Worm (Caenorhabditis elegans) whole organism, L4 larva: ENCODE measurements around the gene ift-74.

Source experiments
- D1046.2 ChIP-seq: fragments of 200-800 bp; sonication (Bioruptor generic); IDR thresholded peaks from 2 replicates; pipeline ENCODE4 v1.3.6; 2022; ENCODE audit warnings: missing genetic modification characterization, missing compliant biosample characterization
- F10B5.3 ChIP-seq: sonication (generic microtip); optimal IDR thresholded peaks from 2 replicates; lab custom pipeline; 2016; ENCODE audit warnings: mild to moderate bottlenecking, missing genetic modification characterization, missing compliant biosample characterization
- F37D6.2 ChIP-seq: sonication (generic microtip); optimal IDR thresholded peaks from 2 replicates; lab custom pipeline; 2016; ENCODE audit warnings: mild to moderate bottlenecking, missing genetic modification characterization, missing compliant biosample characterization
- F49E8.2 ChIP-seq: sonication (generic microtip); optimal IDR thresholded peaks from 2 replicates; lab custom pipeline; 2016; ENCODE audit warnings: missing compliant biosample characterization, mild to moderate bottlenecking, missing genetic modification characterization, borderline replicate concordance
- T20F7.1 ChIP-seq: fragments of 200-800 bp; sonication (Bioruptor generic); optimal IDR thresholded peaks from 2 replicates; lab custom pipeline; 2018; ENCODE audit warnings: mild to moderate bottlenecking, missing genetic modification characterization, missing compliant biosample characterization
- T26A8.4 ChIP-seq: fragments of 200-800 bp; sonication (Bioruptor generic); IDR thresholded peaks from 2 replicates; pipeline ENCODE4 v1.3.6; 2022; ENCODE audit warnings: missing genetic modification characterization, missing compliant biosample characterization
- Y48G9A.11 ChIP-seq: fragments of 200-800 bp; sonication (Bioruptor generic); IDR thresholded peaks from 2 replicates; pipeline ENCODE4 v1.3.6; 2022; ENCODE audit warnings: missing genetic modification reagents, missing genetic modification characterization, missing compliant biosample characterization
- Y75B8A.6 ChIP-seq: fragments of 200-800 bp; sonication (Bioruptor generic); IDR thresholded peaks from 2 replicates; pipeline ENCODE4 v1.3.6; 2022; ENCODE audit warnings: missing genetic modification reagents, missing genetic modification characterization, missing compliant biosample characterization
- aly-2 ChIP-seq: sonication (generic microtip); optimal IDR thresholded peaks from 2 replicates; lab custom pipeline; 2018; ENCODE audit warnings: missing biosample characterization, missing genetic modification characterization
- ama-1 ChIP-seq: fragments of 150-350 bp; optimal IDR thresholded peaks from 2 replicates; lab custom pipeline; 2014; ENCODE audit warnings: inconsistent platforms, mixed read lengths
- arid-1 ChIP-seq: fragments of 200-800 bp; sonication (Bioruptor generic); conservative IDR thresholded peaks from 2 replicates; pipeline ENCODE4 v1.3.6; 2022; ENCODE audit warnings: missing genetic modification reagents, missing genetic modification characterization, missing compliant biosample characterization
- attf-4 ChIP-seq: sonication (generic microtip); optimal IDR thresholded peaks from 3 replicates; lab custom pipeline; 2017; ENCODE audit warnings: missing biosample characterization, missing genetic modification characterization
- ceh-20 ChIP-seq: fragments of 200-800 bp; sonication (Bioruptor generic); IDR thresholded peaks from 2 replicates; pipeline ENCODE4 v1.3.6; 2022; ENCODE audit warnings: missing genetic modification reagents, missing genetic modification characterization, missing compliant biosample characterization
- ceh-28 ChIP-seq: fragments of 150-350 bp; optimal IDR thresholded peaks from 2 replicates; lab custom pipeline; 2014; ENCODE audit warnings: missing biosample characterization, missing genetic modification reagents, missing genetic modification characterization
- ceh-62 ChIP-seq: sonication (generic microtip); optimal IDR thresholded peaks from 2 replicates; lab custom pipeline; 2017; ENCODE audit warnings: missing biosample characterization, missing genetic modification characterization
- ceh-82 ChIP-seq: sonication (generic microtip); optimal IDR thresholded peaks from 2 replicates; lab custom pipeline; 2017; ENCODE audit warnings: missing biosample characterization, missing genetic modification characterization
- cey-2 ChIP-seq: sonication (generic microtip); optimal IDR thresholded peaks from 3 replicates; lab custom pipeline; 2017; ENCODE audit warnings: missing genetic modification characterization, mild to moderate bottlenecking, missing compliant biosample characterization, antibody characterized with exemption, borderline replicate concordance; ENCODE audit not compliant: insufficient read depth
- daf-12 ChIP-seq: fragments of 150-350 bp; optimal IDR thresholded peaks from 2 replicates; lab custom pipeline; 2014; ENCODE audit warnings: missing biosample characterization, missing genetic modification reagents, missing genetic modification characterization
- dmd-6 ChIP-seq: fragments of 200-800 bp; sonication (Bioruptor generic); IDR thresholded peaks from 2 replicates; pipeline ENCODE4 v1.3.6; 2022; ENCODE audit warnings: missing genetic modification reagents, missing genetic modification characterization, missing compliant biosample characterization
- dmd-8 ChIP-seq: fragments of 200-800 bp; sonication (Bioruptor generic); IDR thresholded peaks from 2 replicates; pipeline ENCODE4 v1.3.6; 2022; ENCODE audit warnings: missing genetic modification characterization, missing compliant biosample characterization
- dmd-9 ChIP-seq: fragments of 200-800 bp; sonication (Bioruptor generic); IDR thresholded peaks from 2 replicates; pipeline ENCODE4 v1.3.6; 2022; ENCODE audit warnings: missing genetic modification reagents, missing genetic modification characterization, missing compliant biosample characterization
- dve-1 ChIP-seq: sonication (generic microtip); optimal IDR thresholded peaks from 2 replicates; lab custom pipeline; 2017; ENCODE audit warnings: antibody characterized with exemption, mild to moderate bottlenecking, missing genetic modification characterization, missing compliant biosample characterization; ENCODE audit not compliant: insufficient read depth
- egl-43 ChIP-seq: fragments of 200-800 bp; sonication (Bioruptor generic); IDR thresholded peaks from 2 replicates; pipeline ENCODE4 v1.3.6; 2022; ENCODE audit warnings: missing genetic modification reagents, missing genetic modification characterization, missing compliant biosample characterization
- fos-1 ChIP-seq: fragments of 150-350 bp; optimal IDR thresholded peaks from 2 replicates; lab custom pipeline; 2014; ENCODE audit warnings: missing biosample characterization, missing genetic modification characterization
- gei-8 ChIP-seq: fragments of 200-800 bp; sonication (Bioruptor generic); optimal IDR thresholded peaks from 2 replicates; lab custom pipeline; 2018; ENCODE audit warnings: mild to moderate bottlenecking, missing genetic modification characterization, missing compliant biosample characterization
- jun-1 ChIP-seq: fragments of 150-350 bp; optimal IDR thresholded peaks from 2 replicates; lab custom pipeline; 2014; ENCODE audit warnings: missing biosample characterization, missing genetic modification reagents, missing genetic modification characterization
- lin-1 ChIP-seq: fragments of 200-800 bp; sonication (Bioruptor generic); IDR thresholded peaks from 2 replicates; pipeline ENCODE4 v1.3.6; 2022; ENCODE audit warnings: missing genetic modification reagents, missing genetic modification characterization, missing compliant biosample characterization
- lin-38 ChIP-seq: fragments of 200-800 bp; sonication (Bioruptor generic); IDR thresholded peaks from 2 replicates; pipeline ENCODE4 v1.3.6; 2022; ENCODE audit warnings: missing genetic modification reagents, missing genetic modification characterization, missing compliant biosample characterization
- lin-39 ChIP-seq: fragments of 150-350 bp; optimal IDR thresholded peaks from 2 replicates; lab custom pipeline; 2014; ENCODE audit warnings: missing biosample characterization, missing genetic modification reagents, missing genetic modification characterization
- madf-5 ChIP-seq, 2 experiments: fragments of 200-800 bp; sonication (Bioruptor generic); IDR thresholded peaks; 2 replicates each; pipeline ENCODE4 v1.3.6; 2022; ENCODE audit warnings: missing compliant biosample characterization in 2 of 2, missing genetic modification characterization in 2 of 2
- mdl-1 ChIP-seq, 2 experiments: fragments of 150-350 bp in 1 of 2; sonication (generic microtip) in 1 of 2; optimal IDR thresholded peaks; 2 replicates each; lab custom pipeline; 2014 to 2017; ENCODE audit warnings: missing biosample characterization in 2 of 2, missing genetic modification characterization in 2 of 2
- mdt-29 ChIP-seq: fragments of 200-800 bp; sonication (Bioruptor generic); IDR thresholded peaks from 2 replicates; pipeline ENCODE4 v1.3.6; 2022; ENCODE audit warnings: missing genetic modification reagents, missing genetic modification characterization, missing compliant biosample characterization
- mep-1 ChIP-seq: fragments of 150-350 bp; sonication (generic microtip); optimal IDR thresholded peaks from 3 replicates; lab custom pipeline; 2014; ENCODE audit warnings: missing biosample characterization, missing genetic modification characterization
- mes-2 ChIP-seq: sonication (generic microtip); optimal IDR thresholded peaks from 2 replicates; lab custom pipeline; 2016; ENCODE audit warnings: missing genotype, mild to moderate bottlenecking, missing genetic modification characterization, missing compliant biosample characterization; ENCODE audit not compliant: poor library complexity, severe bottlenecking
- nhr-111 ChIP-seq: fragments of 200-800 bp; sonication (Bioruptor generic); optimal IDR thresholded peaks from 2 replicates; lab custom pipeline; 2018; ENCODE audit warnings: mild to moderate bottlenecking, missing genetic modification characterization, missing compliant biosample characterization
- nhr-237 ChIP-seq: sonication (generic microtip); optimal IDR thresholded peaks from 2 replicates; lab custom pipeline; 2017; ENCODE audit warnings: missing biosample characterization, missing genetic modification characterization
- nhr-25 ChIP-seq: sonication (generic microtip); optimal IDR thresholded peaks from 2 replicates; lab custom pipeline; 2017; ENCODE audit warnings: missing genetic modification characterization, mild to moderate bottlenecking, missing compliant biosample characterization, antibody characterized with exemption, moderate library complexity, borderline replicate concordance; ENCODE audit not compliant: insufficient read depth
- nhr-41 ChIP-seq: fragments of 200-800 bp; sonication (Bioruptor generic); IDR thresholded peaks from 2 replicates; pipeline ENCODE4 v1.3.6; 2022; ENCODE audit warnings: missing genetic modification reagents, missing genetic modification characterization, missing compliant biosample characterization
- nhr-48 ChIP-seq: sonication (generic microtip); optimal IDR thresholded peaks from 2 replicates; lab custom pipeline; 2016; ENCODE audit warnings: mild to moderate bottlenecking, missing genetic modification characterization, missing compliant biosample characterization
- nhr-6 ChIP-seq: fragments of 150-350 bp; optimal IDR thresholded peaks from 2 replicates; lab custom pipeline; 2014; ENCODE audit warnings: missing biosample characterization, missing genetic modification characterization
- rbr-2 ChIP-seq: sonication (generic microtip); optimal IDR thresholded peaks from 2 replicates; lab custom pipeline; 2016; ENCODE audit warnings: missing genotype, missing genetic modification characterization, missing compliant biosample characterization
- skn-1 ChIP-seq: fragments of 150-350 bp; optimal IDR thresholded peaks from 2 replicates; lab custom pipeline; 2014; ENCODE audit warnings: missing biosample characterization, missing genetic modification characterization
- snpc-1.2 ChIP-seq: fragments of 200-800 bp; sonication (Bioruptor generic); IDR thresholded peaks from 2 replicates; pipeline ENCODE4 v1.3.6; 2022; ENCODE audit warnings: missing genetic modification reagents, missing genetic modification characterization, missing compliant biosample characterization
- snpc-4 ChIP-seq: fragments of 150-350 bp; optimal IDR thresholded peaks from 2 replicates; lab custom pipeline; 2014; ENCODE audit warnings: missing biosample characterization, missing genetic modification characterization
- spr-1 ChIP-seq: sonication (generic microtip); optimal IDR thresholded peaks from 2 replicates; lab custom pipeline; 2016; ENCODE audit warnings: mild to moderate bottlenecking, missing genetic modification characterization, missing compliant biosample characterization
- spr-3 ChIP-seq: fragments of 200-800 bp; sonication (Bioruptor generic); optimal IDR thresholded peaks from 2 replicates; lab custom pipeline; 2018; ENCODE audit warnings: mild to moderate bottlenecking, missing genetic modification characterization, missing compliant biosample characterization
- unc-39 ChIP-seq: sonication (generic microtip); optimal IDR thresholded peaks from 2 replicates; lab custom pipeline; 2017; ENCODE audit warnings: missing biosample characterization, missing genetic modification characterization
- unc-62 ChIP-seq, 3 experiments: fragments of 150-350 bp in 1 of 3; sonication (generic microtip); optimal IDR thresholded peaks in 2 of 3; peaks in 1 of 3; 1 replicate in 1 of 3; 2 replicates in 2 of 3; lab custom pipeline; 2014 to 2017; ENCODE audit warnings: missing biosample characterization in 3 of 3, missing genetic modification characterization in 3 of 3, missing genetic modification reagents in 3 of 3, missing genotype in 1 of 3
- zag-1 ChIP-seq: fragments of 150-350 bp; optimal IDR thresholded peaks from 2 replicates; lab custom pipeline; 2014; ENCODE audit warnings: missing biosample characterization, missing genetic modification characterization
- zip-11 ChIP-seq: fragments of 200-800 bp; sonication (Bioruptor generic); IDR thresholded peaks from 2 replicates; pipeline ENCODE4 v1.3.6; 2022; ENCODE audit warnings: missing genetic modification characterization, missing compliant biosample characterization
- ztf-11 ChIP-seq: fragments of 150-350 bp; optimal IDR thresholded peaks from 2 replicates; lab custom pipeline; 2014; ENCODE audit warnings: missing biosample characterization, missing genetic modification characterization

The ift-74 gene

ce11 chrII:6721581-6721980, 41.8 kb downstream of the ift-74 start (continued):
- no peak for TF ChIP-seq zip-11 (GFP tag; lab: Robert Waterston, UW)
- no peak for TF ChIP-seq nhr-237 (tag; lab: Kevin White, UChicago)
- no peak for TF ChIP-seq rbr-2
- no peak for TF ChIP-seq mdt-29 (GFP tag; lab: Robert Waterston, UW)
- TF ChIP-seq ceh-20: 0 out of 2 replicates have a peak, but pooled peaks have one; percentile 48
- no peak for TF ChIP-seq mdl-1 (tag; optimal IDR thresholded peaks at IDR 0.05; lab: Kevin White, UChicago)
- TF ChIP-seq spr-1: peak; percentile 21
- no peak for TF ChIP-seq T20F7.1 (GFP tag; lab: Kevin White, UChicago)
- no peak for TF ChIP-seq lin-1 (GFP tag; lab: Robert Waterston, UW)
- no peak for TF ChIP-seq ceh-62 (tag; lab: Kevin White, UChicago)
- TF ChIP-seq dmd-9 (GFP tag; lab: Robert Waterston, UW): peak; percentile 59; the same call in 1 of the 2 replicates
- TF ChIP-seq dve-1 (tag; lab: Kevin White, UChicago): peak; percentile 16
- no peak for TF ChIP-seq ceh-82 (tag; lab: Kevin White, UChicago)
- TF ChIP-seq F49E8.2: no peak
- no peak for TF ChIP-seq zag-1 (tag; lab: Kevin White, UChicago)
- TF ChIP-seq aly-2: no peak
- TF ChIP-seq ztf-11 (tag; lab: Kevin White, UChicago): no peak
- no peak for TF ChIP-seq daf-12
- no peak; the same call in 1 of the 2 replicates for TF ChIP-seq lin-38 (GFP tag; lab: Robert Waterston, UW)
- no peak for TF ChIP-seq cey-2 (tag; lab: Kevin White, UChicago)
- TF ChIP-seq Y75B8A.6: no peak
- TF ChIP-seq nhr-41: peak; percentile 63; the same call in 1 of the 2 replicates
- no peak for TF ChIP-seq spr-3 (GFP tag; lab: Kevin White, UChicago)
- TF ChIP-seq attf-4 (tag; lab: Kevin White, UChicago): no peak
- no peak for TF ChIP-seq F37D6.2 (tag; lab: Kevin White, UChicago)
- TF ChIP-seq gei-8: no peak
- TF ChIP-seq D1046.2 (GFP tag; lab: Robert Waterston, UW): no peak
- no peak for TF ChIP-seq unc-39
- no peak for TF ChIP-seq nhr-6 (tag; lab: Kevin White, UChicago)
- peak; percentile 63; the same call in 1 of the 2 replicates for TF ChIP-seq arid-1 (GFP tag; lab: Robert Waterston, UW)
- peak; percentile 43 for TF ChIP-seq dmd-6 (GFP tag; lab: Robert Waterston, UW)
- TF ChIP-seq ama-1 (lab: Kevin White, UChicago): no peak
- no peak for TF ChIP-seq unc-62 (GFP tag; optimal IDR thresholded peaks at IDR 0.05 in 1 of 2; lab: Kevin White, UChicago)
- TF ChIP-seq unc-62 (tag; optimal IDR thresholded peaks at IDR 0.05; lab: Kevin White, UChicago): no peak
- no peak for TF ChIP-seq snpc-1.2 (GFP tag; lab: Robert Waterston, UW)
- TF ChIP-seq T26A8.4 (GFP tag; lab: Robert Waterston, UW): no peak
- TF ChIP-seq dmd-8 (GFP tag; lab: Robert Waterston, UW): 0 out of 2 replicates have a peak, but pooled peaks have one; percentile 71
- TF ChIP-seq mep-1 (tag; lab: Kevin White, UChicago): peak; percentile 35
- no peak for TF ChIP-seq nhr-48 (tag; lab: Kevin White, UChicago)
- TF ChIP-seq nhr-111 (GFP tag; lab: Kevin White, UChicago): no peak
- no peak for TF ChIP-seq ceh-28 (tag; lab: Kevin White, UChicago)
- TF ChIP-seq Y48G9A.11 (GFP tag; lab: Robert Waterston, UW): no peak
- no peak for TF ChIP-seq lin-39 (tag; lab: Kevin White, UChicago)
- 0 out of 4 replicates have a peak, but pooled peaks of 1 of the 2 experiments have one; percentile 58 for TF ChIP-seq madf-5 (GFP tag; IDR thresholded peaks at IDR 0.05; lab: Robert Waterston, UW)
- no peak for TF ChIP-seq skn-1 (tag; lab: Kevin White, UChicago)
- no peak for TF ChIP-seq jun-1
- TF ChIP-seq nhr-25 (tag; lab: Kevin White, UChicago): no peak
- TF ChIP-seq fos-1: no peak
- TF ChIP-seq egl-43 (GFP tag; lab: Robert Waterston, UW): no peak
- TF ChIP-seq mes-2 (tag; lab: Kevin White, UChicago): peak; percentile 50
- no peak for TF ChIP-seq F10B5.3 (tag; lab: Kevin White, UChicago)
- no peak for TF ChIP-seq snpc-4 (tag; lab: Kevin White, UChicago)
